Worm (Caenorhabditis elegans): ENCODE results near the gene kcmf-1.

DNA sequence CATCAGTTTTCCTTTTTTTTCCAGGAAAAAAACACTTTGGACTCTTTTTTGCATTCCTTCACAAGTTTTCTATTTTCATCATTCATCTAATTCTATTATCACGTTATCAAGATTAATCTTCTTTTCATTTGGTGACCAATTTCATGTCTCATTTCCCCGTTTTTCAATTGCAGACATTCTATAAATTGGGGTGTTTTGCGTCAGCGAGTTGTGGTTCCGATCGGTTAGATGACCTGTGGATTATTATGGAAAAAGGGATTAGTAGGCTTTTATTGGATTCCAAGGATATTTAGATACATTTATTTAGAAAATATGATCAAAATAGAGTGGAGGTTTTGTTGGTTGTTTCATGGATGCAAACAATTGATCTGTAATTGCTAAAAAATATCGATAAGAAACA lies 5.6 kb downstream of the kcmf-1 start:
- no peak for TF ChIP-seq snpc-4 (tag; optimal IDR thresholded peaks at IDR 0.05)
- no peak for TF ChIP-seq lin-32 (GFP tag; optimal IDR thresholded peaks at IDR 0.05)
- TF ChIP-seq nhr-28 (tag; optimal IDR thresholded peaks at IDR 0.05), result no peak
- TF ChIP-seq nhr-76 (tag; optimal IDR thresholded peaks at IDR 0.05), result no peak
